Fruit fly (Drosophila melanogaster) whole organism: ENCODE results near the gene CG33635.

Experiments used
- CG8478 ChIP-seq: fragments of >200 bp; optimal IDR thresholded peaks from 2 replicates; lab custom pipeline; 2018; ENCODE audit warnings: inconsistent platforms
- Dll ChIP-seq: fragments of >200 bp; optimal IDR thresholded peaks from 2 replicates; lab custom pipeline; 2017
- EcR ChIP-seq, 2 experiments: fragments of >200 bp; optimal IDR thresholded peaks; 2 replicates each; lab custom pipeline; 2017; ENCODE audit warnings: missing biosample characterization in 2 of 2, missing genetic modification characterization in 2 of 2, missing genetic modification reagents in 2 of 2
- pan ChIP-seq: fragments of >200 bp; optimal IDR thresholded peaks from 2 replicates; lab custom pipeline; 2017
- psq ChIP-seq: fragments of >200 bp; optimal IDR thresholded peaks from 2 replicates; lab custom pipeline; 2017
- usp ChIP-seq: fragments of >200 bp; optimal IDR thresholded peaks from 2 replicates; lab custom pipeline; 2017; ENCODE audit warnings: missing biosample characterization, missing genetic modification characterization, mixed read lengths

The CG33635 gene

DNA sequence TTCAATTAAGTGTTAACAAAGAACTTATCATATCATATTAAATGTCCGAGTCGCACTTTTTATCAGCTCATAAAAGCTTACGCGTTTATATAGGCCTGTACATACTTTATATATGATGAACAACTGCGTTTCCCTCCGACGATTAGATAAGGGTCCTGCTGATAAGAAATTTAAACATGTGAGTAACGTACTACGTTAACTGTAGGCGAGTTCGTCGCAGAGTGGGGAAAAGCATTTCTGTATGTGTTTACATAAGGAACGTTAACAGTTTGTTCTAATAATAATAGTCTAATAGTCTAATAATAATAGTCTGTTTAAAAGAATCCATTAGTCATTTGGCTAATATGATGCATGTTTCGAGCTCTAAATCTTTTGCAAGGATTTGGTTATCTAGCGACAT is 11.9 kb upstream of the CG33635 start:
- TF ChIP-seq pan (no peak), EcR (GFP tag; optimal IDR thresholded peaks at IDR 0.05; lab: Kevin White, UChicago) (no peak), psq (lab: Kevin White, UChicago) (no peak), Dll (no peak), usp (no peak), CG8478 (no peak)

DNA sequence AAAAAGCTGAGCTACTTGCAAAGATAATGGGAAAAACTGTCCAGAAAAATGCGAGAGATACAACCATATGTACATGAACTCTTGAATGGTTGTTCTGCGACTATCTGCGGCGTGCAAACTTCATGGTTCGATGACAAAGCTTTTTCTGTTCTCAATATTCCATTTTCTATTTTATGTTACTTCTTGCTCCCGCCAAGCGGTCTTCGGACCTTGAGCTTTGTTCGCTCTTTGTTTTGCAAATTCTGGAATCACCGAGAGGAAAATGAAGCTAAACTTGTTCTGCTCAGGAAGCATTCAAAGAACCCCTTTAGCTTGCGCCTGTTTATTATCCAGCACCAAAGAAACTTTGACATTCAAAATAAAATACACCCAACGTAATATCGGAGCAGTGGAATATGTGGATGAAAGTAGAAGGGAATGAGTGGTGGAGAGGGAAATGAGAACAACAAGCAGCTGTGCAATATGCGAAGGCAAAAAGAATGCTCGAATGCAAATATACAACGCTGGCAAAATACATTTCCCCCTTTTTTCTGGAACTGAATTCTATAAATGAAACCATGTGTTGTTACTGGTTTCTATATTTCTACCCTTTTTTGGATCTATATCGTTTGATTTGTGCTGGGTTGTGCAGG is 9.9 kb upstream of the CG33635 start:
- TF ChIP-seq EcR (GFP tag; optimal IDR thresholded peaks at IDR 0.05; lab: Kevin White, UChicago) (peak in 1 of 2 experiments; percentile 7), psq (lab: Kevin White, UChicago) (no peak)

DNA sequence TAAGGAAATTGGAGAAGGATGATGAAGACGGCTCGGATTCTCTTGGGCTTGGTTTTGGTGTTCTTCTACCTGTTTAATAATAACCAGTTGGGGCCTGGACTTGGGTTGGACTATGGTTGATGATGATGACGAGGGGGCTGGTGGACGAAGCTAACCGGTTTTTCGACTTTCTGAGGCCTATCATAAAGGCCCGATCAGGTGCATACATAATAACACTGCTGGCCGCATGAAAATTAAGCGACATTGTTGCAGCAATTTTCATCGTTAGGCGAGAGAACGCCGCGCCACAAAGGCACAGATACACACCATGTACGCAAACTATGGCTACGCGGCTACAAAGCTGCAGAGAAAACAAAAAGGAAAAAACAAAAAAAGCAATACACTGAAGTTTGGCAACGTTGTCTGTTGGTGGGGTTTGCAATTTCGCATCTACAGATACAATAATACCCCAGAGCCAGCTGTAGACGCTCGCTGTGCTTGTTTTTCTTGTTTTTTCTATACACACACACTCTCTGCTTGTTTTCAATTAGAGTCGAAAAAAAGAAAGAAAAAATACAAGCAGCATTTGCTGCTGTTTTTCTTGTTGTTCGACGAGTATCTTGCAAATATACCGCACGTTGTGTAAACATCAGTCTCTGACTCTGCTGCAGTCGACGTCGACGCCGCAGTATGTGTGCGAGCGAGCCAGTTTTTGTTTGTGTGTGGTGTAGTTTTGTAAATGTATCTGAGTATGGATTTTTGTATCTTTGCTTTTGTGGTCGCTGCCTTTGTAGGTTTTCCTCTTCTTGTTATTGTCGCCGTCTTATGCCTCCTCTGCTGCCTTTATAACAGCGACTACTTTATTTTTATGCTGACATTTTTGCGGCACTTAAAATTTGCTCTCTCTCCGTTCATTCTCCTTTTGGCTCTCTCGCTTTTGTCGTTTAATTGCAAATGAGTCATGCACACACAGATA is 7.9 kb upstream of the CG33635 start:
- no peak for TF ChIP-seq psq (lab: Kevin White, UChicago)
- no peak for TF ChIP-seq EcR (GFP tag; optimal IDR thresholded peaks at IDR 0.05; lab: Kevin White, UChicago)
- no peak for TF ChIP-seq Dll
- no peak for TF ChIP-seq usp

DNA sequence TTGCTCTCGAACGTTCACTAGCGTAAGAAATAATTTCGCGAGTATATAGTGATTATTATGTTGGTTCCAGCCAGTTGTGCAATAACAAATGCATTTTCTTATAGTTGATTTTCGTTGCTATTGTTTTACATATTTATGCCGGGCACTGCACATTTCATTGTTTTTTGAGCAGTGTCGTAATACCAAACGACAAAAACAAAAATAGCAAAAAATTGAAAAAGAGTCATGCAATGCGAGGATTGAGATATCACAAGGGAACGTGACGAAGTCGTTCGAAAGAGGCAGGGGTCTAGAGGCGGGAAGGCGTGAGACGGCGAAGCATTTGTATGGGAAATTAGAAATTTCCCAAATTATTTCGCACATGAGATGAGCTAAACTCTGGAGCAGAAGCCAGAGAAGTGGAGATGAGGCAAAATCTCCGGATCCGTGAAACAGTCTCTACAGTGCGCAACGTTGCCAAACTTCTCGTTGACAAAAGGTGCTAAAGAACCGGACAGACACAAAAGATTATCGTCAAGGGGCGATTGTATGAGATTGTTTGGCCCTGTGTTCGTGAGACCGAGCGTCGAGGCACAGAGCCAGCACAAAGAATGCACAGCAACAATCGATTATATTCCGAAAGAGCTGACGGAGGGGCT is 6.9 kb upstream of the CG33635 start:
- TF ChIP-seq pan (no peak), psq (lab: Kevin White, UChicago) (no peak), CG8478 (no peak), usp (no peak), Dll (no peak), EcR (GFP tag; optimal IDR thresholded peaks at IDR 0.05; lab: Kevin White, UChicago) (no peak)

DNA sequence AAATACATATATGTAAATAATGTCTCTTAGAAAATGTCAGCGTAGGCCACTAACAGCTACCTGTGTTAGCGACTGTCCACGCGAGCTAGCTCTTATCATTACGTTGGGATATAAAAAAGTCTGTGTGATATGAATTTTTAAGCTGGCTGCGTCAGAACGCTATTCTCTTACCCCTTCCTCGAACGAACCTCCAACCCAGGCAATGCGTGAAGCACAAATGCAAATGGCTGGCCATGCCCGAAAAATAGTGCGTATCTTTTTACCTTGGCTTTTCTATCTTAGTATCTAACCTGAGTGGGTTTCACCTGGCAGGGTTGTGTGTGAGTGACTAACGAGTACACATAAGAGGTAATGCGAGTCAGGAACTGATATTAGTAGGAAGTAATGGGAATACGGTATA is 4.8 kb upstream of the CG33635 start:
- TF ChIP-seq pan (no peak), psq (lab: Kevin White, UChicago) (no peak), usp (no peak), EcR (GFP tag; optimal IDR thresholded peaks at IDR 0.05; lab: Kevin White, UChicago) (no peak), Dll (no peak), CG8478 (no peak)

DNA sequence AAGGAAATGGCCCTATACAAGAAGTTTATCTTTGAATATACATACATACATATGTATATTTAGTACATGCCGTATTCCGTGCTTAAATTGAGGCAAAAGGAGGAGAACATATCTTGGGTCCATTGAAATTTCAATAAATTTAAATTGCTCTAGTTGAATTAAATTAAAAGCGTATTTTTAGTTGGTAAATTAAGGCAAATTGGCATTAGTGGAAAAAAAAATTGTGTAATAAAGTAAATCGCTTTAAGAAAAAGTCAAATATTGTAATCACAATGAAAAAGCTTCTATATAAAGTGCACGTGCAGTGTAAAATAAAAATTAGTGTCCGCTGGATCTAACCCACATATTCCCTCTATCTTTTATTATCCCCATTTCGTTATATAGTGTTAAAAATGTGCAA is 3.7 kb upstream of the CG33635 start:
- TF ChIP-seq psq (lab: Kevin White, UChicago) (no peak), EcR (GFP tag; optimal IDR thresholded peaks at IDR 0.05; lab: Kevin White, UChicago) (no peak), Dll (no peak), usp (no peak), pan (no peak), CG8478 (no peak)

DNA sequence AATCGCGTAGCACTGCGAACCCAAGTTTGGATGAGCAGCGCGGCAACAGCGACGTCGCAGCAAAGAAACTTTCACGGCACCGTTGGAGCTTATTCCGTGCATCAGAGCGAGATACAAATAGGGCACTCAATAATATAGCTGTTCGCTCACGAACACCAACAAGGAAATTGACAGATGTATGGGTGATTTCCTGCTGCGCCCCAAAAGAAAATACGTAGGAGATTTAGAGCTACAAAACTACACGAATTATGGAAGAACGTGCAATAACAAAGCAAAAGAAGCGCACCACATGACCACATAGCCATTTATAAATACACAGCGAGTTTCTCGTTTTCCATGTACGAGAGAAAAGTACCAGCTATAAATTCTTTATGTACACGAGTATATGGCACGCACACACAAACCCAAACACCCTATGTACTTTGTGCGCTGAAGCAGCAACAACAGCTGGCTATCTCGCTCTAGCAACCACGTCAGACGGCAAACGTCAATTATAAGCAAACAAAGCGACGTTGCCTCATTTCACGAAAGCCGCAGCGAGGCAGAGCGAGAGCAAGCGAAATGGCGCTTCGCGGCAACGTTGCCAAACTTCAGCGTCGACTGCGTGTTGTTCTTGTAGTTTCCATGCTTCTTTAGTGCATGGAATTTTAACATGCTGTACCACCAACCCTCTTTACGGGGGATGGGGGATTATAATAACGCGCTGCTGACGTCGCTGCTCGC is 3.1 kb upstream of the CG33635 start:
- TF ChIP-seq CG8478, result peak; percentile 57
- no peak for TF ChIP-seq usp
- TF ChIP-seq psq (lab: Kevin White, UChicago), result no peak
- TF ChIP-seq Dll, result no peak
- no peak for TF ChIP-seq EcR (GFP tag; optimal IDR thresholded peaks at IDR 0.05; lab: Kevin White, UChicago)
- no peak for TF ChIP-seq pan

DNA sequence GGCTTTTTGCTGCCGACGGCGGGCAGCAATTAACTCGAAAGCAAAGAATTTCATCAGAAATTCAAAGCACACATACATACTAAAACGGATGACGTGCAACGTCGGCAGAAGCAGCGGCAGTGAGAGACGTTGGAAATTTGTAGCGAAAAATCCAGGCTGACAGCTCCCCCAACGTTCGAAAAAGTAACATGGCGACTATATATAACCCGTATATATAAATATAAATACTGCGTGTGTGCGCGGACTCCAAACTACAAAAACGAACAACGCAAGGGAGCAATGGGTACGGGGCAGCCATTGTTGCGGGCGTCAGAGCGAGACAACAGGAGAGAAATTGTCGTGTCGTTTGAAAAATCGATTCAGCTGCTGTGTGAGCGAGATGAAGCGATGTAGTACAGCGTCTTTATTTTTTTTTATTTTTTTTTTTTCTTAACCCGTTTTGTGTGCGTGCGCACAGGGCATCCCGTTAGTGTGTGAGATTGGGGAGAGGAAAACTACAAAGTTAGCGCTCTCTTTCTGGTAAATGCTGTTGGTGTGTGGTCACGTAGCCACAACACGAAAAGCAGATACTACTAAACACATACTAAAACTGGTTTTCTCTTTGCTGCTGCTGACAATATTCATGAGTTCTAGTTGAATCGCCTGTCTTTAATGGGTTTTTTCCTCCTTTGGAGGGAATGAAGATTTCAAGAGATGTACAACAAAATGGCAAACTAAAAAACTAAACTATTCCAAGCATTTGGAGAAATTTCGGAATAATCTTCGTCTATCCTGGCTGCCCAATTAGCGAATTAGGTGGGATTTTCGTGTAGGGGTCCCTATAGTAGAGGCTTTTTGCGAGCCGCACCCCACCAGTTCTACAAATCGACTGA is 2.4 kb upstream of the CG33635 start:
- TF ChIP-seq psq (lab: Kevin White, UChicago) (no peak), pan (no peak), CG8478 (peak; percentile 80), usp (no peak), Dll (no peak), EcR (GFP tag; optimal IDR thresholded peaks at IDR 0.05; lab: Kevin White, UChicago) (peak in 1 of 2 experiments; percentile 27)

DNA sequence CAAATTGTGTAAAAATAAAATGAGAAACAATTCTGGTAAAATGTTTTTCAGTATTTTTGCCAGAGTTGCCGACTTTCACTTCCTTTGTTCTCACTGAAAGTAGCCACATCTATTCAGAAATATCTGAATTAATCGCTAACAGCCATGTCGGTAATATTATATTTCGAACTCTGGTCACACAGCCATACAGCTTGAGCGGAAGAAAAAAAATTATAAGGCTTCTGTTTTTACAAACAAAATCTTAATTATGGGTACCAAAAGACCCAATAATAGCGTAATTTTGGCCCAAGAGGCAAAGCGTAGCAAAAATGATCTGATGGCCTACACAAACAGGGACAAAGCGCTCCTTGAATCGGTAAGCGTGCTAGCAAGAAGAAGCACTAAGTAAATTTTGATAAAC is 2.5 kb downstream of the CG33635 start, which contains the start of gene CG3436:
Gene CG3436, plus strand, starts transcription at position 36 of the 400 bp plus-strand sequence.
- TF ChIP-seq psq (lab: Kevin White, UChicago) (no peak), pan (no peak), EcR (GFP tag; optimal IDR thresholded peaks at IDR 0.05; lab: Kevin White, UChicago) (no peak), Dll (no peak), CG8478 (no peak)

DNA sequence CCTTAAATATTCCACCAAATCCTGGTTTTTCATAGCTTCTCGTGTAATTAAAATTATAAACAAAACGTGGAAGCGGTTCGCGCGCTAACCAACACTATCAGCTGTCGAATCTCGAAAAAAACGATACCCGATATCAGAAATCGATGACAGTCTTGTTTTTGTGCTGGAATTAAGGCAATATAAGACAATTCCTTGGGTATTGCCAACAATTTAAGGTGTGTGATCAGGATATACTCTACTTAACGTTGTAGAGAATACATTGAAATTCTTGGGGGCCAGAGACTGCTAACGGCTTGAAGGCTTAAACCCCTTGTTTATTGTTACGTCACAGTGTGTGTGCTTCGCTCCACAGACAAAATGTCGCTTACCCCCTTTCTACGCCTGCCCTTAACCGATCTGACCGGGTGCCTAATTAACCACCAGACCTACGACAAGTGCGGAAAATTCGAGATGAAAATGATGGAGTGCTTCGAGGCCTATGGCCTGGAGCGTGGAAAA is 3.2 kb downstream of the CG33635 start, which contains the start of gene Pus10:
Gene Pus10, minus strand, starts transcription at position 91 of the 498 bp plus-strand sequence.
- TF ChIP-seq Dll, result no peak
- TF ChIP-seq CG8478, result no peak
- TF ChIP-seq usp, result no peak
- TF ChIP-seq EcR (GFP tag; optimal IDR thresholded peaks at IDR 0.05; lab: Kevin White, UChicago), result no peak
- no peak for TF ChIP-seq psq (lab: Kevin White, UChicago)
- no peak for TF ChIP-seq pan

DNA sequence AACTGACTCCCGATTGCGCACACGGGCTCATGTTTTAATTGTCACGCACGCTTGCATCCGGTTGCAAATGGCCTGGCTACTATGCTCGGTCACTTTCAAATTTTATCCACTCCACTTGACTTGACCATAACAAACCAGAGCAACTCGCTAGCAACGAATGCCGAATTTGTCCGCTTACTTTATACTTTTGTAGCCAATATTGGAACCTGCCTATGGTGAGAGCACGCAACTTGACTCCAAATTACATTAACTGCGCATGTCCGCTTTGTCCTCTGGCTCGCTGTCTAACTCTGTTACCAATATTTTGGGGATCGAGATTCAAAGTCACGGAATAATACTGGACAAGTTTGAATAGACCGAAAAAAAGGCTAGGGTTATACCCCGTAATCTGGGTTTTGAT is 5.3 kb downstream of the CG33635 start, which contains the start of gene CG42399:
Gene CG42399, minus strand, starts transcription at position 159 of the 400 bp plus-strand sequence.
- TF ChIP-seq CG8478 (no peak), EcR (GFP tag; optimal IDR thresholded peaks at IDR 0.05; lab: Kevin White, UChicago) (no peak), usp (no peak), psq (lab: Kevin White, UChicago) (no peak), Dll (no peak)
